Worm (Caenorhabditis elegans) whole organism, L1 larva: ENCODE measurements around the gene sphk-1.

ENCODE experiments used
- blmp-1 ChIP-seq: fragments of 150-350 bp; optimal IDR thresholded peaks from 2 replicates; lab custom pipeline; 2014; ENCODE audit warnings: missing biosample characterization, missing genetic modification characterization
- lin-13 ChIP-seq: fragments of 150-350 bp; optimal IDR thresholded peaks from 2 replicates; lab custom pipeline; 2014; ENCODE audit warnings: missing biosample characterization, missing genetic modification reagents, missing genetic modification characterization
- lin-35 ChIP-seq, 2 experiments: fragments of 150-350 bp; optimal IDR thresholded peaks; 2 replicates each; lab custom pipeline; 2014; ENCODE audit warnings: missing biosample characterization in 2 of 2, missing genetic modification characterization in 2 of 2, missing genetic modification reagents in 2 of 2
- nhr-11 ChIP-seq: fragments of 150-350 bp; optimal IDR thresholded peaks from 2 replicates; lab custom pipeline; 2014; ENCODE audit warnings: missing biosample characterization, missing genetic modification characterization
- nhr-71 ChIP-seq: sonication (generic microtip); optimal IDR thresholded peaks from 2 replicates; lab custom pipeline; 2016; ENCODE audit warnings: mild to moderate bottlenecking, missing genetic modification characterization, moderate library complexity, missing compliant biosample characterization
- skn-1 ChIP-seq: fragments of 150-350 bp; optimal IDR thresholded peaks from 2 replicates; lab custom pipeline; 2014; ENCODE audit warnings: missing biosample characterization, missing genetic modification characterization

ce11 chrII:8749084-8749483 lies 47.6 kb upstream of the sphk-1 start:
- TF ChIP-seq lin-35 (GFP tag; optimal IDR thresholded peaks at IDR 0.05; lab: Kevin White, UChicago) (no peak), nhr-71 (tag; lab: Kevin White, UChicago) (no peak), nhr-11 (tag; lab: Kevin White, UChicago) (no peak), skn-1 (tag; lab: Kevin White, UChicago) (no peak), blmp-1 (tag; lab: Kevin White, UChicago) (peak; percentile 100), lin-13 (GFP tag; lab: Kevin White, UChicago) (no peak)
